Worm (Caenorhabditis elegans): ENCODE data around the gene F23H12.3.

The F23H12.3 gene

ce11 chrV:12317894-12318553 is 26.9 kb upstream of the F23H12.3 start, which contains the start of the genes R04F11.5 and R04F11.2 (continued):
- peak in 1 of 2 experiments; percentile 4 for TF ChIP-seq eor-1 (tag; optimal IDR thresholded peaks at IDR 0.05)
- no peak for TF ChIP-seq nhr-12 (tag; optimal IDR thresholded peaks at IDR 0.05)

ce11 chrV:12320274-12320839 is 24.6 kb upstream of the F23H12.3 start:
- TF ChIP-seq nhr-12 (tag; optimal IDR thresholded peaks at IDR 0.05) (no peak), ztf-11 (tag; optimal IDR thresholded peaks at IDR 0.05) (no peak), aly-2 (tag; optimal IDR thresholded peaks at IDR 0.05) (no peak), fkh-10 (GFP tag; optimal IDR thresholded peaks at IDR 0.05) (no peak), sea-2 (GFP tag; optimal IDR thresholded peaks at IDR 0.05) (no peak), snpc-4 (tag; optimal IDR thresholded peaks at IDR 0.05) (no peak), lsy-12 (tag; optimal IDR thresholded peaks at IDR 0.05) (peak; percentile 29), lin-39 (tag; optimal IDR thresholded peaks at IDR 0.05) (no peak), mml-1 (tag; optimal IDR thresholded peaks at IDR 0.05) (no peak), elt-3 (tag; optimal IDR thresholded peaks at IDR 0.05) (no peak), nhr-43 (tag; optimal IDR thresholded peaks at IDR 0.05; ENCODE audit: poor library complexity, severe bottlenecking) (peak; percentile 59), nhr-67 (tag; optimal IDR thresholded peaks at IDR 0.05) (no peak), nfya-1 (tag; optimal IDR thresholded peaks at IDR 0.05; ENCODE audit: insufficient read depth) (no peak), pqm-1 (tag; optimal IDR thresholded peaks at IDR 0.05) (no peak)

- TF ChIP-seq lsy-12 (tag; optimal IDR thresholded peaks at IDR 0.05) (no peak), nhr-43 (tag; optimal IDR thresholded peaks at IDR 0.05; ENCODE audit: poor library complexity, severe bottlenecking) (no peak), fos-1 (tag; optimal IDR thresholded peaks at IDR 0.05) (no peak), nhr-11 (tag; optimal IDR thresholded peaks at IDR 0.05) (no peak), nfya-1 (tag; optimal IDR thresholded peaks at IDR 0.05; ENCODE audit: insufficient read depth) (peak; percentile 22), unc-39 (tag; optimal IDR thresholded peaks at IDR 0.05) (no peak), unc-62 (GFP tag; optimal IDR thresholded peaks at IDR 0.05) (no peak), egl-27 (tag; optimal IDR thresholded peaks at IDR 0.05) (no peak), lin-39 (tag; optimal IDR thresholded peaks at IDR 0.05) (peak; percentile 56), hmg-11 (tag; optimal IDR thresholded peaks at IDR 0.05) (peak; percentile 3), sea-2 (GFP tag; optimal IDR thresholded peaks at IDR 0.05) (no peak)
These were observed 18.3 kb upstream of the F23H12.3 start for ce11 chrV:12326638-12327037.

ce11 chrV:12329173-12329572 is 15.8 kb upstream of the F23H12.3 start:
- TF ChIP-seq elt-1 (tag; optimal IDR thresholded peaks at IDR 0.05) (peak; percentile 57), nhr-76 (tag; optimal IDR thresholded peaks at IDR 0.05) (no peak)

ce11 chrV:12331820-12332219 is 13.1 kb upstream of the F23H12.3 start:
- peak; percentile 38 for TF ChIP-seq lsy-12 (tag; optimal IDR thresholded peaks at IDR 0.05)
- TF ChIP-seq aly-2 (tag; optimal IDR thresholded peaks at IDR 0.05): no peak
- TF ChIP-seq skn-1 (tag; optimal IDR thresholded peaks at IDR 0.05): no peak
- peak; percentile 32 for TF ChIP-seq nfya-1 (tag; optimal IDR thresholded peaks at IDR 0.05; ENCODE audit: insufficient read depth)
- TF ChIP-seq nhr-12 (tag; optimal IDR thresholded peaks at IDR 0.05): no peak
- peak; percentile 61 for TF ChIP-seq hmg-11 (tag; optimal IDR thresholded peaks at IDR 0.05)
- TF ChIP-seq pqm-1 (tag; optimal IDR thresholded peaks at IDR 0.05): no peak
- TF ChIP-seq elt-2 (tag; optimal IDR thresholded peaks at IDR 0.05): peak; percentile 11
- no peak for TF ChIP-seq unc-62 (GFP tag; optimal IDR thresholded peaks at IDR 0.05)
- TF ChIP-seq mml-1 (tag; optimal IDR thresholded peaks at IDR 0.05): no peak
- no peak for TF ChIP-seq snpc-4 (tag; optimal IDR thresholded peaks at IDR 0.05)
- no peak for TF ChIP-seq elt-3 (tag; optimal IDR thresholded peaks at IDR 0.05)
- TF ChIP-seq lin-39 (tag; optimal IDR thresholded peaks at IDR 0.05): peak; percentile 43
- no peak for TF ChIP-seq nhr-28 (tag; optimal IDR thresholded peaks at IDR 0.05)

ce11 chrV:12334387-12334786 is 10.6 kb upstream of the F23H12.3 start:
- TF ChIP-seq egl-5 (tag; optimal IDR thresholded peaks at IDR 0.05) (peak; percentile 78), eor-1 (tag; optimal IDR thresholded peaks at IDR 0.05) (no peak)

ce11 chrV:12337894-12338293 is 7.1 kb upstream of the F23H12.3 start, which contains the start of gene twk-13:
TSS of gene twk-13 (minus strand) at chrV:12337994.
- no peak for TF ChIP-seq aly-2 (tag; optimal IDR thresholded peaks at IDR 0.05)

All from whole organism, L3 larva.